Fruit fly (Drosophila melanogaster) whole organism, adult: ENCODE data around the gene CG17784.

ENCODE experiments used
- CG11617 ChIP-seq: fragments of 200-800 bp; sonication (Bioruptor generic); optimal IDR thresholded peaks from 2 replicates; lab custom pipeline; 2017; ENCODE audit warnings: mild to moderate bottlenecking, missing biosample characterization, missing genetic modification reagents, missing genetic modification characterization
- CG12768 ChIP-seq: fragments of 200-800 bp; sonication (Bioruptor generic); optimal IDR thresholded peaks from 2 replicates; lab custom pipeline; 2017; ENCODE audit warnings: missing biosample characterization, missing genetic modification characterization, mild to moderate bottlenecking, moderate library complexity, missing genetic modification reagents
- CG14711 ChIP-seq: fragments of 200-800 bp; sonication (Bioruptor generic); optimal IDR thresholded peaks from 2 replicates; lab custom pipeline; 2018; ENCODE audit warnings: missing biosample characterization, mild to moderate bottlenecking, missing genetic modification characterization, moderate library complexity
- CG1620 ChIP-seq: fragments of 200-800 bp; sonication (Bioruptor generic); optimal IDR thresholded peaks from 2 replicates; lab custom pipeline; 2016; ENCODE audit warnings: missing biosample characterization, missing genetic modification characterization
- CG33017 ChIP-seq: fragments of 200-800 bp; sonication (Bioruptor generic); optimal IDR thresholded peaks from 2 replicates; lab custom pipeline; 2018; ENCODE audit warnings: missing biosample characterization, mild to moderate bottlenecking, missing genetic modification characterization, moderate library complexity
- CG5204 ChIP-seq: fragments of 200-800 bp; sonication (Bioruptor generic); optimal IDR thresholded peaks from 2 replicates; lab custom pipeline; 2016; ENCODE audit warnings: missing biosample characterization, missing genetic modification characterization
- CG7045 ChIP-seq: fragments of 200-800 bp; sonication (Bioruptor generic); optimal IDR thresholded peaks from 2 replicates; lab custom pipeline; 2017; ENCODE audit warnings: missing biosample characterization, mild to moderate bottlenecking, missing genetic modification characterization
- CG7101 ChIP-seq: fragments of 200-800 bp; sonication (Bioruptor generic); optimal IDR thresholded peaks from 2 replicates; lab custom pipeline; 2018; ENCODE audit warnings: missing biosample characterization, mild to moderate bottlenecking, missing genetic modification characterization, moderate library complexity
- Clk ChIP-seq: fragments of 200-800 bp; sonication (Bioruptor generic); optimal IDR thresholded peaks from 2 replicates; lab custom pipeline; 2017; ENCODE audit warnings: missing biosample characterization, missing genetic modification characterization
- Crg-1 ChIP-seq: fragments of 200-800 bp; sonication (Bioruptor generic); optimal IDR thresholded peaks from 2 replicates; lab custom pipeline; 2016; ENCODE audit warnings: missing biosample characterization, missing genetic modification characterization
- Hr96 ChIP-seq: fragments of 200-800 bp; sonication (Bioruptor generic); optimal IDR thresholded peaks from 2 replicates; lab custom pipeline; 2016; ENCODE audit warnings: missing biosample characterization, missing genetic modification characterization
- Mnt ChIP-seq: fragments of 200-800 bp; sonication (Bioruptor generic); optimal IDR thresholded peaks from 2 replicates; lab custom pipeline; 2016; ENCODE audit warnings: missing biosample characterization, mild to moderate bottlenecking, missing genetic modification characterization
- bab1 ChIP-seq: fragments of 200-800 bp; sonication (Bioruptor generic); optimal IDR thresholded peaks from 3 replicates; lab custom pipeline; 2019; ENCODE audit warnings: missing biosample characterization, mild to moderate bottlenecking, missing genetic modification characterization, moderate library complexity
- cic ChIP-seq: fragments of 200-800 bp; sonication (Bioruptor generic); optimal IDR thresholded peaks from 2 replicates; lab custom pipeline; 2017; ENCODE audit warnings: missing biosample characterization, mild to moderate bottlenecking, missing genetic modification characterization, moderate library complexity
- cnc ChIP-seq, 2 experiments: fragments of >200 bp; optimal IDR thresholded peaks; 2 replicates each; lab custom pipeline; 2017
- kay ChIP-seq: fragments of 200-800 bp; sonication (Bioruptor generic); peaks from one replicate; lab custom pipeline; 2016; ENCODE audit warnings: missing biosample characterization, missing genetic modification characterization, borderline replicate concordance
- ovo ChIP-seq: fragments of 200-800 bp; sonication (Bioruptor generic); optimal IDR thresholded peaks from 2 replicates; lab custom pipeline; 2016; ENCODE audit warnings: missing biosample characterization, missing genetic modification characterization
- pad ChIP-seq: fragments of 200-800 bp; sonication (Bioruptor generic); optimal IDR thresholded peaks from 3 replicates; lab custom pipeline; 2017; ENCODE audit warnings: missing biosample characterization, missing genetic modification characterization, mild to moderate bottlenecking, moderate library complexity, missing genetic modification reagents
- tj ChIP-seq: fragments of 200-800 bp; sonication (Bioruptor generic); optimal IDR thresholded peaks from 3 replicates; lab custom pipeline; 2017; ENCODE audit warnings: missing biosample characterization, mild to moderate bottlenecking, missing genetic modification characterization, moderate library complexity
- toe ChIP-seq: fragments of 200-800 bp; sonication (Bioruptor generic); optimal IDR thresholded peaks from 2 replicates; lab custom pipeline; 2016; ENCODE audit warnings: missing biosample characterization, missing genetic modification characterization

CG17784 gene

dm6 chr3R:24361583-24361982 lies 3.2 kb downstream of the CG17784 start, which contains the start of the genes CG5762 and CG33339:
TSS of gene CG5762 (minus strand) at chr3R:24361683.
TSS of gene CG33339 (plus strand) at chr3R:24361847.
- TF ChIP-seq CG7101 (no peak), cnc (optimal IDR thresholded peaks at IDR 0.05; lab: Kevin White, UChicago) (no peak), CG12768 (GFP tag; lab: Kevin White, UChicago) (no peak), kay (no peak), CG14711 (no peak), CG5204 (GFP tag; lab: Kevin White, UChicago) (no peak), tj (GFP tag; lab: Kevin White, UChicago) (no peak), bab1 (GFP tag; lab: Kevin White, UChicago) (no peak)

dm6 chr3R:24359957-24360356 lies 4.8 kb downstream of the CG17784 start, which contains the start of gene CG18528:
TSS of gene CG18528 (minus strand) at chr3R:24360144.
- TF ChIP-seq Mnt (GFP tag; lab: Kevin White, UChicago) (no peak), bab1 (GFP tag; lab: Kevin White, UChicago) (peak; percentile 53)

dm6 chr3R:24357698-24358097 lies 7.1 kb downstream of the CG17784 start, which contains the start of gene Golgin84:
TSS of gene Golgin84 (minus strand) at chr3R:24357938.
- no peak for TF ChIP-seq CG5204 (GFP tag; lab: Kevin White, UChicago)
- no peak for TF ChIP-seq CG1620 (GFP tag; lab: Kevin White, UChicago)
- no peak for TF ChIP-seq kay
- no peak for TF ChIP-seq CG11617 (GFP tag; lab: Kevin White, UChicago)
- no peak for TF ChIP-seq Mnt (GFP tag; lab: Kevin White, UChicago)
- TF ChIP-seq cic: no peak
- TF ChIP-seq pad (GFP tag; lab: Kevin White, UChicago): no peak
- no peak for TF ChIP-seq Hr96 (GFP tag; lab: Kevin White, UChicago)
- TF ChIP-seq CG7101: no peak
- TF ChIP-seq Clk (GFP tag; lab: Kevin White, UChicago): no peak
- no peak for TF ChIP-seq CG7045 (GFP tag; lab: Kevin White, UChicago)
- TF ChIP-seq Crg-1 (GFP tag; lab: Kevin White, UChicago): no peak

DNA sequence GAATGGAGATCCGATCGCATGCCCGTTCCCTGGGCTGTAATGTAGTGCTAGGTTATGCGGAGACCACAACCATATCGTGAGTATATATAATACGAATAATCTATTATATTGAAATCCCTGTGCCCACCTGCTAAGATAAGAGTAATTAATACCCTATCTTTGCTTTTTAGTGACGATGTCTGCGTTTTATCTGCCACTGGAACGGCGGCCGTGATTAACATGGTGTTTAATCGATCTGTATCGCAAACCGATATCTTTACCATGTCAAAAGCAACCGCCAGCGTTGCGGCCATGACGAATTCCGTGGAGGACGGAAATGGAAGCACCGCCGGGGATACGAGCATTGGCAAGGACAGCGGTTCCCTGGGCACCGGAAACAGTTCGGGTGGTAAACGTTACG lies 11.3 kb downstream of the CG17784 start:
- TF ChIP-seq Clk (GFP tag; lab: Kevin White, UChicago) (no peak), CG7101 (no peak), ovo (GFP tag; lab: Kevin White, UChicago) (no peak), Hr96 (GFP tag; lab: Kevin White, UChicago) (no peak), pad (GFP tag; lab: Kevin White, UChicago) (no peak), Mnt (GFP tag; lab: Kevin White, UChicago) (no peak), cnc (optimal IDR thresholded peaks at IDR 0.05; lab: Kevin White, UChicago) (no peak), CG33017 (tag; lab: Kevin White, UChicago) (no peak), toe (no peak), CG5204 (GFP tag; lab: Kevin White, UChicago) (no peak), CG1620 (GFP tag; lab: Kevin White, UChicago) (no peak), bab1 (GFP tag; lab: Kevin White, UChicago) (no peak), CG11617 (GFP tag; lab: Kevin White, UChicago) (no peak), tj (GFP tag; lab: Kevin White, UChicago) (no peak), CG7045 (GFP tag; lab: Kevin White, UChicago) (no peak), Crg-1 (GFP tag; lab: Kevin White, UChicago) (no peak), kay (no peak), CG12768 (GFP tag; lab: Kevin White, UChicago) (no peak), CG14711 (no peak)

DNA sequence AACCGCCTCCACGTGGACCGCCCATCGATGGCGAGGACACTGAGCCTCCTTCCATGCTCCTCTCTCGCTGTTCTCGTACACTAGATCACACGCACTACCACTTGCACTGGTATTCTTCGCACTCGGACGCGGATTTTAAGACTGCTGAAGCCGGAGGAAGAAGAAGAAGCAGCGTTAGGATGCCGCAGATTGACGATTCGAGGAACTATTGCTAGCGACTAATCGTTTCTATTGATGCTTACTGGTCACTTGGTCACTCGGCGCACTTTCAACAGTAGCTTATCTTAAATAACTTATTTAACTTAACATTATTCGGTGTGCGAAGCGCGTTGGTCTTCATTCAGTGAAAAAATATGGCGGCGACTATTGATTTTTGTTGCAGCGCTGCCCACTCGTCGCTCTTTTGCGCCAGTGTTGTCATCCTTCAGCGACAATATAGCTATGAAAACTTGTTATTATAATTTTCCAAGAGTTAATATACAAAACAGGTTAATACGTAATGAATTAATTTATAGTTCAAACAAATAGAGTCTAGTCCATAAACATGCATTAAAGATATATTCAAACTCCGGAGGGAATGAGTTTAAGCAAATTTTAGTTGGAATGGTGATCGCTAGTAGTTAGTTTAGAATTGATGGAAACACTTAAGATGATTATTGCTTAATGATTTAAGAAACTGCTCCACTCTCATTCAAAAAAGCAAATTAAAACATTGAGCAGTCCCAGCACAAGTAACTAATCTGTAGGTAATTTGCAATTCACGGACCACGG lies 16.2 kb downstream of the CG17784 start, which contains the start of the genes CG5746 and CG6454:
Gene CG5746, minus strand, starts transcription at position 372 of the 771 bp plus-strand sequence.
Gene CG6454, plus strand, starts transcription at position 763 of the 771 bp plus-strand sequence.
- TF ChIP-seq CG11617 (GFP tag; lab: Kevin White, UChicago) (peak; percentile 66), CG7045 (GFP tag; lab: Kevin White, UChicago) (no peak), Mnt (GFP tag; lab: Kevin White, UChicago) (peak; percentile 48), cic (no peak), CG12768 (GFP tag; lab: Kevin White, UChicago) (peak; percentile 19), CG33017 (tag; lab: Kevin White, UChicago) (no peak), Hr96 (GFP tag; lab: Kevin White, UChicago) (peak; percentile 46), CG14711 (peak; percentile 93), bab1 (GFP tag; lab: Kevin White, UChicago) (peak; percentile 23), pad (GFP tag; lab: Kevin White, UChicago) (peak; percentile 14), Clk (GFP tag; lab: Kevin White, UChicago) (no peak), CG1620 (GFP tag; lab: Kevin White, UChicago) (peak; percentile 31), ovo (GFP tag; lab: Kevin White, UChicago) (peak; percentile 19), CG7101 (peak; percentile 59)

DNA sequence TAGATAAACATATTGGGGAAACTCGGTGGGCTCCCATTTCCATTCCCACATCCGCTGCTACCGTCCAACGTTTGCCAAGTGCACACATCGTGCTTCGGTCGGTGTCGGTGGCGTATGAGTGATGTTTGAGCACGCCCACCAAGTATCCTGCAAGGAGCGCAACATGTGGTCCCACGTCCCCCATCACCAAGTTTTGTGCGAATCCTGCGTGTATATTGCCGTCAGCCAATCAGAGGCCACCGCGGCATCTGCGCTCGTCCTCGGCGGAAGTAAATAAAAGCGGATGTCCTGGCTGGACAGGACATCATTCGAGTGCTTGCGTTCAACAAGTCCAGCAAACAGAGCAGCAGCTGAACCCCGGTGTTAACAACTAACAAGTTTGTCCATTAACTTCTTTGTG lies 23.5 kb downstream of the CG17784 start, which contains the start of gene Ms:
Gene Ms, plus strand, starts transcription at position 301 of the 400 bp plus-strand sequence.
- TF ChIP-seq CG5204 (GFP tag; lab: Kevin White, UChicago) (no peak), CG14711 (no peak), CG11617 (GFP tag; lab: Kevin White, UChicago) (no peak), CG33017 (tag; lab: Kevin White, UChicago) (no peak)
